Worm (Caenorhabditis elegans): ENCODE results near the gene clec-27.

The clec-27 gene

DNA sequence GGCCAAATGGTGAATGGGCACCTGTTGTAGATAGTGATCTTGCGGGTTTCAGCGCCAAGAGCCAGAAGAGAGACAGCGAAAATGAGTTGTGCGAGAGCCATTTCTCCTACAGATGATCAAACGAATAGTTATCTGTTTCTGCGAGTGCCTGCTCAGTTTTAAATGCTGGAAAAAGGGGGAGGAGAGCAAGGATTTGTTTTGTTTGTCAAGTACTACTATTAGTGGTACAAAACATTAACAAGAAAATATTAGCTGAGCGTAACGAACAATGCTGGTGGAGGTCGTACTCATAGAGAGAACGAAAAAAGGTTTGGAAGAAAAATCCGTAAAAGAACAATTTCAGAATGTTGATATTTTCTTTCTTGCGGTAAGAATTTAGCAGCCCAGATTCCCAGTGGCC is 17.0 kb downstream of the clec-27 start, which contains the start of gene thn-4:
thn-4 (minus strand) TSS at position 101 of the 400 bp plus-strand sequence.
- TF ChIP-seq ceh-32 (tag; optimal IDR thresholded peaks at IDR 0.05; ENCODE audit: poor library complexity), result no peak

ce11 chrV:16873642-16874041 is 19.2 kb downstream of the clec-27 start, which contains the start of gene srw-23:
Gene srw-23 (plus strand): TSS chrV:16873942.
- peak in 1 of 2 experiments; percentile 28 for TF ChIP-seq unc-62 (GFP tag; optimal IDR thresholded peaks at IDR 0.05 in 1 of 2)
- TF ChIP-seq unc-62 (tag; optimal IDR thresholded peaks at IDR 0.05), result no peak
- TF ChIP-seq set-16 (GFP tag; IDR thresholded peaks at IDR 0.05), result no peak

DNA sequence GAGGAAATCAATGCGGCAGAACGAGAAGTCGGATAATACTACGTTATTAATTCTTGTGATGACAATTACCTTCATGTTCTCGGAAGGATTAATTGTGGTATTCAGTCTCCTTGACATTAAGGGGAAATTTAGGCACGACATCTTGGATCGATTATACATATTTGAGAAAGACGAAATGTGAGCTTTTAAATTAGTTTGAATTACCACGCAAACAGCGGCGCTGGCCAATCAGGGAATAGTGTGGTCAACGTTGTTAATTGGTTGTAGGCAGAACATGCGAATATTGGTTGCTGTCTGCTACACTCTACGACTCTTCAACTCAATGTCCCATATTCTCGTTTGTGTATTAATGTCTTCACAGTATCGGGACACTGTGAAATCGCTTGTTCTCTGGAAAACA is 20.5 kb downstream of the clec-27 start, which contains the start of gene F49A5.10:
F49A5.10 (plus strand) TSS at position 301 of the 400 bp plus-strand sequence.
- TF ChIP-seq vab-7 (GFP tag; IDR thresholded peaks at IDR 0.05), result no peak
- TF ChIP-seq saeg-2 (GFP tag; IDR thresholded peaks at IDR 0.05), result no peak
- no peak for TF ChIP-seq madf-5 (GFP tag; IDR thresholded peaks at IDR 0.05)
- no peak for TF ChIP-seq ZK546.5 (tag; optimal IDR thresholded peaks at IDR 0.05)
- TF ChIP-seq rbr-2 (tag; optimal IDR thresholded peaks at IDR 0.05), result no peak
- no peak for TF ChIP-seq mdt-29 (GFP tag; IDR thresholded peaks at IDR 0.05)
- TF ChIP-seq nhr-102 (tag; optimal IDR thresholded peaks at IDR 0.05), result no peak
- no peak for TF ChIP-seq ces-1 (GFP tag; optimal IDR thresholded peaks at IDR 0.05)

ce11 chrV:16879532-16879931 is 25.1 kb downstream of the clec-27 start:
- TF ChIP-seq unc-62 (GFP tag; optimal IDR thresholded peaks at IDR 0.05 in 1 of 2) (peak in 1 of 2 experiments; percentile 94), unc-62 (tag; optimal IDR thresholded peaks at IDR 0.05) (no peak), T20F7.1 (GFP tag; optimal IDR thresholded peaks at IDR 0.05) (no peak)

ce11 chrV:16880054-16880453 is 25.6 kb downstream of the clec-27 start, which contains the start of gene F09C6.3:
Gene F09C6.3 (minus strand): TSS chrV:16880154.
- no peak for TF ChIP-seq nhr-48 (tag; optimal IDR thresholded peaks at IDR 0.05)
- TF ChIP-seq hmg-1.1 (GFP tag; IDR thresholded peaks at IDR 0.05), result no peak
- no peak for TF ChIP-seq ztf-7 (tag; optimal IDR thresholded peaks at IDR 0.05)
- TF ChIP-seq egl-27 (tag; optimal IDR thresholded peaks at IDR 0.05), result no peak

DNA sequence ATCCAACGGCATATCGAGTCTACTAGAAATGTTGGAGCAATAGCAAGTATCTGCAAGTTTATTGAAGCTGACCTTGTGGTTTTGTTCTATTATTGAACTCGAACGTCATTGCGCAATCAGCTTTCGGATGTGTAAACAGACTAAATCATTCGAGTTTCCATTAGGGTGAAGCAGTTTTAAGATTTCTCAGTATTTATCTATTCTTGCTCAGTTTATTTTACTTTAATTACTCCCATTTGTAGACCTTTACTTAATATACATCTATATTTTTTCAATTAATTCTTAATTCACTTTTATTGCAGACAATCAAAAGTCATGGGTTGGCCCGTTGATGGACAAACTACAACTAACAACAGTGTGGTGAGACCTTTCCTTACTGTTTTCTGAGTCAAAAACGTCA is 26.2 kb downstream of the clec-27 start, which contains the start of gene F09C6.14:
F09C6.14 (plus strand) TSS at position 301 of the 400 bp plus-strand sequence.
- TF ChIP-seq mep-1 (tag; optimal IDR thresholded peaks at IDR 0.05) (no peak), zip-11 (GFP tag; IDR thresholded peaks at IDR 0.05) (no peak), zip-2 (tag; optimal IDR thresholded peaks at IDR 0.05) (no peak), hlh-11 (tag; optimal IDR thresholded peaks at IDR 0.05) (no peak), ztf-11 (tag; optimal IDR thresholded peaks at IDR 0.05) (no peak), lsy-2 (tag; optimal IDR thresholded peaks at IDR 0.05) (no peak), aha-1 (tag) (no peak), rbr-2 (tag; optimal IDR thresholded peaks at IDR 0.05) (no peak), cey-2 (tag; optimal IDR thresholded peaks at IDR 0.05; ENCODE audit: borderline replicate concordance, insufficient read depth) (no peak), nhr-76 (tag; optimal IDR thresholded peaks at IDR 0.05) (no peak), R02D3.7 (tag; optimal IDR thresholded peaks at IDR 0.05) (no peak), ceh-44 (GFP tag; IDR thresholded peaks at IDR 0.05) (no peak), dpl-1 (GFP tag; optimal IDR thresholded peaks at IDR 0.05) (no peak), T20F7.1 (GFP tag; optimal IDR thresholded peaks at IDR 0.05) (no peak), nhr-111 (GFP tag; optimal IDR thresholded peaks at IDR 0.05) (no peak), jun-1 (tag; optimal IDR thresholded peaks at IDR 0.05) (no peak), dve-1 (tag; optimal IDR thresholded peaks at IDR 0.05; ENCODE audit: insufficient read depth) (no peak), nhr-77 (tag; optimal IDR thresholded peaks at IDR 0.05) (no peak)
